Worm (Caenorhabditis elegans) whole organism, young adult: Measurements from ENCODE around the gene oac-55.

Source experiments
- D2030.7 ChIP-seq: fragments of 200-800 bp; sonication (Bioruptor generic); IDR thresholded peaks from 2 replicates; pipeline ENCODE4 v1.3.6; 2022; ENCODE audit warnings: missing genetic modification reagents, missing genetic modification characterization, missing compliant biosample characterization
- T07F8.4 ChIP-seq: sonication (generic microtip); optimal IDR thresholded peaks from 2 replicates; lab custom pipeline; 2016; ENCODE audit warnings: mild to moderate bottlenecking, missing genetic modification characterization, moderate library complexity, missing compliant biosample characterization
- madf-3 ChIP-seq: fragments of 200-800 bp; sonication (Bioruptor generic); IDR thresholded peaks from 2 replicates; pipeline ENCODE4 v1.3.6; 2022; ENCODE audit warnings: missing genetic modification reagents, missing genetic modification characterization, missing compliant biosample characterization
- xnd-1 ChIP-seq: sonication (generic microtip); optimal IDR thresholded peaks from 2 replicates; lab custom pipeline; 2016; ENCODE audit warnings: missing genotype, missing genetic modification reagents, missing genetic modification characterization, missing compliant biosample characterization

DNA sequence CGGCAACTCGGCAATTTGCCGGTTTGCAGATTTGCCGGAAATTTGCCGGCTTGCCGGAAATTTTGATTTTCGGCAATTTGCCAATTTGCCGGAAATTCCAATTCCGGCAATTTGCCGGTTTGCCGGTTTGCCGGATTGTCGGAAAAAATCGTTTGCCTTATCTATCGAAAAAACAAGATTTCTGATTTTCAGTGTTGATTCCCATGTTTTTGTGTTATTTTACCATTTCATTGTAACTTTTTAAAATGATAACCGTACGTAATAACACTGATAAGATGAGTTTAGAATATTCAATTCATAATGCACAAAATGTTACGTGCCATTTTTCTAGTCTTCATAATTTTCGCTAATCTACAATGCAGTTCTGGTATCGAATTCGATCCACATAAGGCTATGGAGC is at the start of gene oac-55:
- TF ChIP-seq D2030.7 (GFP tag; lab: Robert Waterston, UW), result no peak
- TF ChIP-seq madf-3 (GFP tag; lab: Robert Waterston, UW), result no peak
- TF ChIP-seq xnd-1 (tag; lab: Kevin White, UChicago), result no peak
- TF ChIP-seq T07F8.4 (tag; lab: Kevin White, UChicago), result no peak
